Fruit fly (Drosophila melanogaster): Measurements from ENCODE around the gene twin.

DNA sequence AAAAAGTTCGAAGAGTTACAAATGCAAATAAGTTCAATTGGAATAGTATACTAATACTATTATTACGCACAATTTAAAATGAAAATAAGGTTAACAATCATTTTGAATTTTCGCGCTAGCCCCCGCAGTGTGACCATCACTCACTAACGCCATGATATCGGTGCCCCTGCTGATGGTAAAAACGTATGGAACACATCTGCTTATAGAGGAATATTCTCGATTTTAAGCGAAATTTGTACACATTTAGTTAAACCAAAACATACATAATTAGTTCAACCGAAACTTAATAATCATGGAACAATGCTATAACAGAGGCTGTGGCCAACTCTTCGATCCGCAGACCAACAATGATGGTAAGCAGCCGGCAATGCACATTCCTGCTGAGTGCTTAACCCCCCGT is 35.6 kb downstream of the twin start, which contains the start of gene mora:
- TF ChIP-seq CkIIα-i1 (GFP tag; IDR thresholded peaks at IDR 0.05) (no peak), CG12942 (GFP tag; optimal IDR thresholded peaks at IDR 0.05) (no peak), CG11696 (GFP tag; IDR thresholded peaks at IDR 0.05) (no peak), fru (optimal IDR thresholded peaks at IDR 0.05) (no peak), Nf-YC (tag; optimal IDR thresholded peaks at IDR 0.05) (no peak), odd (GFP tag; optimal IDR thresholded peaks at IDR 0.05) (no peak)
